Fruit fly (Drosophila melanogaster) ovary, adult (tissue): Measurements from ENCODE around the gene eIF3g1.
"Not testable (repeated sequence)": the region's sequence is repeated elsewhere in the genome, so short reads cannot be mapped to it uniquely, and the experiment has no call there.

Experiments used
- CG17801 ChIP-seq: fragments of 200-800 bp; optimal IDR thresholded peaks from 2 replicates; lab custom pipeline; 2019; ENCODE audit warnings: missing biosample characterization, mild to moderate bottlenecking, missing genetic modification characterization, moderate library complexity; ENCODE audit not compliant: partially characterized antibody

eIF3g1 gene

dm6 chrX:2610236-2610635 lies at the start of gene eIF3g1:
TSS of gene eIF3g1 (minus strand) at chrX:2610336.
- TF ChIP-seq CG17801, result not testable (repeated sequence)

dm6 chrX:2659430-2660075 lies 49.4 kb upstream of the eIF3g1 start:
- TF ChIP-seq CG17801, result no peak

dm6 chrX:2658258-2658853 lies 48.2 kb upstream of the eIF3g1 start:
- peak; percentile 5 for TF ChIP-seq CG17801

dm6 chrX:2657220-2657619 lies 47.1 kb upstream of the eIF3g1 start:
- TF ChIP-seq CG17801, result no peak

- no peak for TF ChIP-seq CG17801
Observed at dm6 chrX:2655998-2656397, 45.9 kb upstream of the eIF3g1 start.

- TF ChIP-seq CG17801, result no peak
Observed at dm6 chrX:2655479-2655878, 45.3 kb upstream of the eIF3g1 start.

- peak; percentile 72 for TF ChIP-seq CG17801
Observed at dm6 chrX:2653533-2654296, 43.6 kb upstream of the eIF3g1 start.

- TF ChIP-seq CG17801, result no peak
Observed at dm6 chrX:2652124-2652923, 42.2 kb upstream of the eIF3g1 start.

dm6 chrX:2651128-2651527 lies 41.0 kb upstream of the eIF3g1 start:
- TF ChIP-seq CG17801, result no peak

- no peak for TF ChIP-seq CG17801
Observed at dm6 chrX:2648959-2649358, 38.8 kb upstream of the eIF3g1 start.

dm6 chrX:2647950-2648613 lies 37.9 kb upstream of the eIF3g1 start:
- TF ChIP-seq CG17801, result no peak

dm6 chrX:2647472-2647883 lies 37.3 kb upstream of the eIF3g1 start:
- TF ChIP-seq CG17801, result no peak

dm6 chrX:2646022-2646761 lies 36.1 kb upstream of the eIF3g1 start:
- TF ChIP-seq CG17801, result peak; percentile 94

dm6 chrX:2645593-2645992 lies 35.5 kb upstream of the eIF3g1 start:
- peak; percentile 58 for TF ChIP-seq CG17801
